Worm (Caenorhabditis elegans): ENCODE measurements around the gene sas-7.

The sas-7 gene

DNA sequence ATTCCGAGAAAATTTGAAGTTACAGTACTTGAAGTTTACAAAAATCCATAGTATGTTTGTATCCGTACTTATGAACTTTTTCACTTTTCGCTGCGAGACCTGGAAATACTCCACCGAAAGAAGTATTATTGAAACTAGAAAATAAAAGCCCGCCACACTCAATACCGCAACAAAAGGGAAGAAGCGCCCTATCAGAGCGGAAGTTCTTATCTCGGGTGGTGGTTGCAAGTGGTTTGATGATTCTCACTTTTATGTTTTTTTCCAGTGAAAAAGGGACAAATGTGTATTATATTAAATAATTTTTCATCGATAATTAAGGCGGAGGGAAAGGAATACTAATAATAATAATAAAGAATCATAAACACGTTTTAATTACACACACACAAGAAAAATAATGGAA lies 6.6 kb upstream of the sas-7 start:
- TF ChIP-seq him-1 (tag; optimal IDR thresholded peaks at IDR 0.05) (no peak), W03F9.2 (tag; optimal IDR thresholded peaks at IDR 0.05) (no peak), dao-5 (tag; optimal IDR thresholded peaks at IDR 0.05) (no peak)

DNA sequence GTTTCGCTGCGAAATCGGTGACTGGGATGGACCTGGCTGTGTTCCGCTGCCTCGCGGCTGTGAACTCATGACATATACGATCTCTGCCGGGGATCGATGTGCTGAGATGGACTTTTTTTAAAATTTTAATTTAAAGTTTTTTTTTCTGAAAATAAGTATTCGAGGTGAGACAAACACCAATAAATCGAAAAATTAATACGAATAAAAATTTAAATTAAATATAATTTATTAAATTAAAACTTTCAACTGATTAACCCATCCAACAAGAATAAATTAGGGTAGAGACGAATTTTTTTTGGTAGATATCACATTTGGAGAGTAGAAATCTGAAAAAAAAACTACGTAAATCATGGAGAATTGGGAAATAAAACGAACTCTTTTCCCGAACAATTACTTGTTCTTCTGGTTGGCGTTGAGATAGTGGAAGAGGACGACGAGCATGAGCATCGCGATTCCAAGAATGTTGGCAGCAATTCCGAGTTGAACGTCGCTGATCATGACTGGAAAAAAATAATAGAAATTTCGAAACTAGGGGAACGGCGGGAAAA lies 2.7 kb upstream of the sas-7 start, which contains the start of the genes unc-50 and ostf-4:
Gene unc-50, minus strand, starts transcription at position 101 of the 548 bp plus-strand sequence.
Gene ostf-4, minus strand, starts transcription at position 498 of the 548 bp plus-strand sequence.
- TF ChIP-seq him-1 (tag; optimal IDR thresholded peaks at IDR 0.05) (no peak), W03F9.2 (tag; optimal IDR thresholded peaks at IDR 0.05) (no peak), dao-5 (tag; optimal IDR thresholded peaks at IDR 0.05) (no peak)

DNA sequence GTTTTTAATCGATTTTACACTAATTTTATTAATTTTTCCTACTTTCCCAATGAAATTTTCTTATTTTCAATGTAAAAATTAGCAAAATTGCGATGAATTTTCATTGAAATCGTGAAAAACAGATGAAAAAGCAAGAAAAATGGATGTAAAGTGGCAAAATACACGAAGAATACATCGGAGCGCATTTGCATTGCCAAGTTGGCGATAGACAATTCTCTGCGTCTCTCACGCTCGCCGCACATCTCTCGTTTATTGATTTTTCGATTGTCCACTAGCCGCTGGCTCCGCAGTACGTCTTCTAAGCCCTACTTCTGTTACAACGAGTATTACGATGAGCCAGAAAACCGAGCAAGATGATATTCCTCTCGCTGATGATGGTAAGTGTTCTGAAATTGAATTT lies 2.1 kb upstream of the sas-7 start, which contains the start of gene unc-69:
Gene unc-69, plus strand, starts transcription at position 185 of the 400 bp plus-strand sequence.
- TF ChIP-seq dao-5 (tag; optimal IDR thresholded peaks at IDR 0.05) (no peak), W03F9.2 (tag; optimal IDR thresholded peaks at IDR 0.05) (peak; percentile 67)

DNA sequence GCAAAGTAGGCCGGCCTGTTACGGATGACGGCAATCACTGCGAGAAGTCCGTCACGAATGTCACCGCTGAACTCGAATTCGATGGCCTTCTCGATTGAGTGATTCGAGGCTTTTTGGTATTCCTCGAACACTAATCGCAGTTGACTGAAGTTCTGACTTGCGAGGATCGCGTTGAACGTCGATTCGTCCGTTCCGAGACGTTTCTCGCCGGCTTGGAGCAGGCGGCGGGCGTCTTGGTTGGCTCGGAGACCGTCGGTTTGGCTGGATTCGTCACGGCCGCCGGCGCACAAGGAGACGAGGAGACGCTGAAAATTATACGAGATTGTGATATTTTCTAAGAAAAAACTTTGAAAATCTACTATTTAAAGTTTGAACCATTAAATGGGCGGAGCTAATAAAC lies 5.5 kb downstream of the sas-7 start:
- no peak for TF ChIP-seq W03F9.2 (tag; optimal IDR thresholded peaks at IDR 0.05)
- no peak for TF ChIP-seq him-1 (tag; optimal IDR thresholded peaks at IDR 0.05)
- no peak for TF ChIP-seq dao-5 (tag; optimal IDR thresholded peaks at IDR 0.05)

DNA sequence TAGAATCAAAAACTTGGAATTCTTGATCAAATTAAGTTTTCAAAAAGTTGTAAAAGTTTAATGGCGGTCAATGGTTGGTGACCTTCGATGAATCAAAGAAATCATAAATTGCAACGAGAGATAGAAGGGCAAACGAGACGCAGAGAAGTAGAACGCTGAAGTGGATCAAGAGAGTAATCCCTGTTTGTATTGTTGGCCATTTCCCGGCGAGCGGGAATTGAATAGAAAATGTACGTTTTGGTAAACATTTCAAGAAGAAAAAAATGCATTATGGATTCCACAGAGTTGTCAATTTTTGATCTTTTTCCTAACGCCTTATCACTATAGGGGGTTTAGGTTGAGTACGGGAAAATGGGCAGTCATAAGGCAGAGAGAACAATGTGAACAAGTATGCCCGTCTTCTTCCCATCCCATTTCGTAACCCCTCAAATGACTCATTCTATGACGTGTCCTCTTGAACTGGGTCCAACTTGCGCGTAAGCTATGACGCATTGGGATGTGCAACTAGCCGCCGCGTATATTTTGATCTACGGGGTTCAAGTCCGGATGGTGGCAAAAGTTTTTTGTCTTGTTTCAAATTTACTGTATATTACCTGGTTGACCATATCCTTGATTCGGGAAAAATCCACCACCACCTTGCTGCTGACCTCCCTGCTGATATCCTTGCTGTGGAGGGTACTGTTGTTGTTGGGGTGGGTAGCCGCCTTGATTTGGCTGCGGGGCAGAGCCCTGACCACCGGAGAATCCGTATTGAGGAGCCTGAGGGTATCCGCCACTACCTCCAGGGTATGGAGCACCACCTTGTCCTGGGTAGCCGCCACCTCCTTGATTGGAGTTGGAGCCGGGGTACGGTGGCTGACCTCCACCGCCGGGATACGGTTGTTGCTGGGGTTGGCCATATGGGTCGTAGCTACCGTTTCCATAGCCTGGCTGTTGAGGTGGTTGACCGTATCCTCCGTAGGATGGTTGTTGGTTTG lies 8.0 kb downstream of the sas-7 start:
- TF ChIP-seq W03F9.2 (tag; optimal IDR thresholded peaks at IDR 0.05) (no peak), dao-5 (tag; optimal IDR thresholded peaks at IDR 0.05) (no peak), him-1 (tag; optimal IDR thresholded peaks at IDR 0.05) (no peak)

DNA sequence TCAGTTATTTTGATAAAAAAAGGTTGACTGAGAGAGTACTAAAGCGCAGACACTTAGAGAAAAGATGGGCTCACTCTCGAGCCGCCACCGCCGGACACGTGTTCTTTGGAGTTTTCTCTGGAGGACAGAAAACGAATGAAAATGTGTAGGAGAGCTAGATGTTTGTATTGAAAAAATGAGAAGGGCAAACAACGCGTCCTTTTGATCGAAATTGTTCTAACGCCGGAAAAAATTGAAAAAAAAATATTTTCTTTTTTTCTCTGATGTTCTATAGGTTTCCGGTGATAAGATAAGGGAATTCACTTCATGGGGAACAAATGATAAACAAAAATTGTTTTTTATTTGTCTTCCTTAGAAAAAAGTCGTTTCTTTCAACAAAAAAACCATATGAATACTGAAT lies 9.0 kb downstream of the sas-7 start:
- no peak for TF ChIP-seq dao-5 (tag; optimal IDR thresholded peaks at IDR 0.05)
- TF ChIP-seq him-1 (tag; optimal IDR thresholded peaks at IDR 0.05): no peak
- no peak for TF ChIP-seq W03F9.2 (tag; optimal IDR thresholded peaks at IDR 0.05)

DNA sequence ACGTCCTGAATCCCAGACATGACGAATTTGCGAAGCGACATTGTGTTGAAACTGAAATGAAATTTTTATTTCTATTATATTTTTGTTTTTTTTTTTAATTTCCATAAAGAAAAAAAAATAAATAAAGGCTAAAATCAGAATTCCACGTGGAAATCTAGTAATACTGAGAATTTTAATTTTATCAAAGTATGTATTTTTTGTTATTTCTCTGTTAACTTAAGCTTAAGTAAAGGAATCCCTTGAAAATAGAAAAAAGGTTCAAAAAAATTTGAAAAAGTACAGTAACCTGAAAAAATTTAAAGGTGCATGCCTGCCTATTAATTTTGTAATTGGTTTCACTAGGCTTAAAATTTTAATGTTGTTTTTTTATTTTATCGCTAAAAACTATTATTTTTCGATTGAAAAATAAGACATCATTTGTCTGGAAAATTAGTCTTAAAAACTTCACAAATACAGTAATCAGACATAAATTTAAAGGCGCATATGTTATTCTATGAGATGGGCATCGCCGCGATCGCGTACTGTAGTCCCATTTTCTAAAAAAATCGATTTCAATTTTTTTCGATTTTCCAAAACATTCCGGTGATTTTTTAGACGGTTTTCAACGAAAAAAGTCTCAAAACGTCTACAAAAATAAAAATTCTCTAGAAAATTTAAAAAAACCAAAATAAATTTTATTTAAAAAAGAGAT lies 9.7 kb downstream of the sas-7 start, which contains the start of gene nex-2:
Gene nex-2, minus strand, starts transcription at position 51 of the 691 bp plus-strand sequence.
- no peak for TF ChIP-seq him-1 (tag; optimal IDR thresholded peaks at IDR 0.05)
- no peak for TF ChIP-seq W03F9.2 (tag; optimal IDR thresholded peaks at IDR 0.05)
- TF ChIP-seq dao-5 (tag; optimal IDR thresholded peaks at IDR 0.05): no peak

DNA sequence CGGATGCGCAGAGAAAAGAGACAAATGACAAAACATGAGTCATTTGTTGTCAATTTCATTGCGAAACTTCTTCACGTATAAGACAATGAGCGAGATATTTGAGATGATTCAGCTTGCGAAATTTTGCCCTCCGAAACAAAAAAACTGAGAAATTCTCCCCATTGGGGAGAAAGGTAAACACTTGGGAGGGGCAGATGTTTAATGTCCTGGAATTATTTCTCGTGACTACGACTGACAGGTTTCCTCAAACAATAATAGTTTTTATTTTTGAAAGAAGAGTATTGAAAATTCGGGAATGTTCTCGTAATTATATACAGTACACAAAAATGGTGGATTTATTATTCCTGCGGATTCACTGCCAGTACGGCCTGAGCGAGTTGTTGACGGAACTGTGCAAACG lies 10.4 kb downstream of the sas-7 start:
- TF ChIP-seq W03F9.2 (tag; optimal IDR thresholded peaks at IDR 0.05) (no peak), him-1 (tag; optimal IDR thresholded peaks at IDR 0.05) (no peak), dao-5 (tag; optimal IDR thresholded peaks at IDR 0.05) (no peak)

DNA sequence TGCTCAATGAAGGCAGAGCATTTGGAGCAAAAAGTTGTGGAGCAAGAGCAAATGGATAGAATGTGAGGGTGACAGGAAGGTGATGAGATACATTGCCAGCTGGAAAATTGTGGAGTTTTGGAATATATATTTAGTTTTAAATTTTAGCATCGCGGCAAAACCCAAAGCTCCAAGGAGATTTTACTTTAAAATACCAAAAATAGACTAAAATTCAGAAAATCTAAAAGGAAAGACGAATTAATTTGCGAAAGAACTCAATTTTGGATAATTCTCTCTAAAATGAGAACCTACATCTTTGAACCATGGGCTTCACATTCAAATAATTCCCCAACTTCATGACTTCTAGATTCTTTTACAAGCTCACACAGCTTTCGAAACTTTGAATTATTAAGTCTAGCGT lies 11.7 kb downstream of the sas-7 start, which contains the start of gene T07C4.12:
Gene T07C4.12, minus strand, starts transcription at position 101 of the 400 bp plus-strand sequence.
- TF ChIP-seq dao-5 (tag; optimal IDR thresholded peaks at IDR 0.05) (no peak), W03F9.2 (tag; optimal IDR thresholded peaks at IDR 0.05) (no peak), him-1 (tag; optimal IDR thresholded peaks at IDR 0.05) (no peak)

DNA sequence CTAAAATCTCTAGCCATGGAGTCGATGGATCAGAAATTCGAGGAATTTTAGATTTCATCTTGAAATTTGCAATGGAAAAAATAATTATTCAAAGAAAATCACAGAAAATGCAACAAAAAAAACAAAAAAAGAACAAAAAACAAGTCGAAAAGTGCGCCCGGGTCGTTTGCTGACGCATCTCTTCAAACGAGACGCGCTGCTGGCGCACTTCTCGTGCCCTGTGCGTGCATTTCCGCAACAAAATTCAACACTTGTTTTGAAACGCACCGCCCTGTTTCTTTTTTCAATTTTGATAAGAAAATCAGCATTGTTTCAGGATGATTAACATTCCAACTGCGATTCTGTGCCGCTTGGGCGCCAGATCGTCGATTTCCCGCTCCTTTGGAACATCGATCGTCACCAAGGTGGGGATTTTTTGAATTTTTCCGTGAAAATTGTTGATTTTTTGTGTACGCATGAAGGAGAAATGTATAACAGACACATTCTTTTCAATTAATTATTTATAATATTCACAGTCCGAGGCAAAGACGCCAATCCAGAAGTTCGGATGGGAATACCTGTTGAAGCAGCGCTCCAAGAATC lies 13.2 kb downstream of the sas-7 start, which contains the start of the genes jmjd-4 and mev-1:
Gene jmjd-4, minus strand, starts transcription at position 58 of the 582 bp plus-strand sequence.
Gene mev-1, plus strand, starts transcription at position 317 of the 582 bp plus-strand sequence.
- TF ChIP-seq W03F9.2 (tag; optimal IDR thresholded peaks at IDR 0.05): peak; percentile 89
- TF ChIP-seq dao-5 (tag; optimal IDR thresholded peaks at IDR 0.05): no peak
- peak; percentile 67 for TF ChIP-seq him-1 (tag; optimal IDR thresholded peaks at IDR 0.05)

DNA sequence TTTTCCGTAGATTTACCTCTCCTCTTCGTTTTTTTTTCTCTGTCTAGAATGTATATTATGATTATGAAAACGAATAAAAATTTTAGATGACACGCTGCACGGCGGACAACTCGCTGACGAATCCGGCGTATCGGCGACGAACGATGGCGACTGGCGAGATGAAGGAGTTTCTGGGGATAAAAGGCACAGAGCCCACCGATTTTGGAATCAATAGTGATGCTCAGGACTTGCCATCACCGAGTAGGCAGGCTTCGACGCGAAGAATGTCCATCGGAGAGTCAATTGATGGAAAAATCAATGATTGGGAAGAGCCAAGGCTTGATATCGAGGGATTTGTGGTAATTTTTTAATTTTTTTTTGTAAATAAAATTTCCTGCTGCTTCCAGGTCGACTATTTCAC lies 14.3 kb downstream of the sas-7 start, which contains the start of gene ced-9:
Gene ced-9, plus strand, starts transcription at position 87 of the 400 bp plus-strand sequence.
- no peak for TF ChIP-seq dao-5 (tag; optimal IDR thresholded peaks at IDR 0.05)
- no peak for TF ChIP-seq him-1 (tag; optimal IDR thresholded peaks at IDR 0.05)
- TF ChIP-seq W03F9.2 (tag; optimal IDR thresholded peaks at IDR 0.05): no peak

DNA sequence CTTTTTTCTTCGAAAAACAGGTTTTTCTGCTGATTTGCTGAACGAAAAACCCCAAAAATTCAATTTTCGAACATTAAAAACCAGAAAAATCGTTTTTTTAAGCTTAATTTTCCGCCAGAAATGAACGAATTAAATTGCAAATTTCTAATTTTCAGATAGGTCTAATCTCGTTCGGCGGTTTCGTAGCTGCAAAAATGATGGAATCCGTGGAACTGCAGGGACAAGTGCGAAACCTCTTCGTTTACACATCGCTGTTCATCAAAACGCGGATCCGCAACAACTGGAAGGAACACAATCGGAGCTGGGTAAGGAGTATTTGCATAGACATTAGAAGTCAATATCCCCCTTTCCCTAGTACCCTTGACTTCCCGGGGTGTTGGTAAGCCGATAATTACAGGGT lies 15.3 kb downstream of the sas-7 start:
- TF ChIP-seq W03F9.2 (tag; optimal IDR thresholded peaks at IDR 0.05) (no peak), dao-5 (tag; optimal IDR thresholded peaks at IDR 0.05) (no peak), him-1 (tag; optimal IDR thresholded peaks at IDR 0.05) (no peak)
